Fruit fly (Drosophila melanogaster): ENCODE data around the gene gammaSnap2.

gammaSnap2 gene

DNA sequence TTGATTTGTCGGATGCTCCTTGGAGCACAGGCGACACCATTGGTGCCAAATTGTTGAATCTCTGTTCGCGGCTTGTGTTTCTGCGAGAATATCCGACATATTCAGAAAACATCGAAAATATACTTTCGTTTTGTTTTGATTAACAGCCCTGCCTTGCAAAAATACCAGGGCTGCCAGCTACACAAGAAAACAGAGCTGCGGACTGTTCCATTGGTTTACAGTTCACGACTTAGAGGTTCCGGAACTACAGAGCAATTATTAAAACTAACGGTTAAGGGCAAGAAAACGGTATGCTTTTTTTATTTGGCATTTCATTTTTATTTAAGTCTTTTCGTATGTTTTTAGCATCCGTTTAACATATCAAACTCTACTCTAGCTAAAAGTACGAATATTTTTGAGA lies 40.0 kb upstream of the gammaSnap2 start, which contains the start of gene CG6254 (continued):
- no peak for TF ChIP-seq nau (GFP tag; optimal IDR thresholded peaks at IDR 0.05)
- no peak for TF ChIP-seq CG12236 (GFP tag; optimal IDR thresholded peaks at IDR 0.05)
- TF ChIP-seq fd96Cb (tag; optimal IDR thresholded peaks at IDR 0.05) = peak; percentile 22
- TF ChIP-seq E2f1 (GFP tag; IDR thresholded peaks at IDR 0.05) = no peak
- no peak for TF ChIP-seq peb (GFP tag; IDR thresholded peaks at IDR 0.05)
- peak; percentile 52 for TF ChIP-seq Antp (GFP tag; optimal IDR thresholded peaks at IDR 0.05)
- no peak for TF ChIP-seq CG10979 (tag; optimal IDR thresholded peaks at IDR 0.05)
- TF ChIP-seq odd (GFP tag; optimal IDR thresholded peaks at IDR 0.05) = no peak
- peak; percentile 71 for TF ChIP-seq Dbx (GFP tag; IDR thresholded peaks at IDR 0.05)
- TF ChIP-seq bsh (GFP tag; optimal IDR thresholded peaks at IDR 0.05) = peak in 1 of 2 experiments; percentile 22
- no peak for TF ChIP-seq CG2889 (GFP tag; IDR thresholded peaks at IDR 0.05)
- TF ChIP-seq CG17568 (GFP tag; optimal IDR thresholded peaks at IDR 0.05) = no peak
- no peak for TF ChIP-seq NC2α (GFP tag; optimal IDR thresholded peaks at IDR 0.05)
- no peak for TF ChIP-seq Poxn (GFP tag; IDR thresholded peaks at IDR 0.05)
- TF ChIP-seq ind (GFP tag; optimal IDR thresholded peaks at IDR 0.05) = peak; percentile 52
- TF ChIP-seq fru (optimal IDR thresholded peaks at IDR 0.05) = no peak
- no peak for TF ChIP-seq D19A (tag; optimal IDR thresholded peaks at IDR 0.05)
- no peak for TF ChIP-seq jumu (GFP tag; optimal IDR thresholded peaks at IDR 0.05)
- no peak for TF ChIP-seq sd (tag; optimal IDR thresholded peaks at IDR 0.05)
- no peak for TF ChIP-seq CG6854 (GFP tag; optimal IDR thresholded peaks at IDR 0.05)
- no peak for TF ChIP-seq insv (GFP tag; optimal IDR thresholded peaks at IDR 0.05)
- peak; percentile 48 for TF ChIP-seq CG12744 (GFP tag; optimal IDR thresholded peaks at IDR 0.05)
- no peak for TF ChIP-seq H15 (GFP tag; IDR thresholded peaks at IDR 0.05)
- TF ChIP-seq h (optimal IDR thresholded peaks at IDR 0.05) = no peak
- peak; percentile 54 for TF ChIP-seq CG12659 (GFP tag; optimal IDR thresholded peaks at IDR 0.05)
- peak; percentile 16 for TF ChIP-seq CG9876 (GFP tag; optimal IDR thresholded peaks at IDR 0.05)
- 0 out of 3 replicates have a peak, but pooled peaks have one; percentile 7 for TF ChIP-seq CG11695 (GFP tag; IDR thresholded peaks at IDR 0.05)
- TF ChIP-seq toy (GFP tag; IDR thresholded peaks at IDR 0.05) = no peak
- TF ChIP-seq NK7.1 (GFP tag; optimal IDR thresholded peaks at IDR 0.05) = peak; percentile 10
- no peak for TF ChIP-seq disco-r (GFP tag; optimal IDR thresholded peaks at IDR 0.05)
- TF ChIP-seq dysf (GFP tag; IDR thresholded peaks at IDR 0.05) = 0 out of 3 replicates have a peak, but pooled peaks have one; percentile 31
- TF ChIP-seq tio (GFP tag; optimal IDR thresholded peaks at IDR 0.05) = no peak
- no peak; the same call in 2 of the 3 replicates for TF ChIP-seq B-H1 (GFP tag; IDR thresholded peaks at IDR 0.05)
- peak; percentile 29 for TF ChIP-seq mirr (GFP tag; optimal IDR thresholded peaks at IDR 0.05)
- no peak for TF ChIP-seq ttk (GFP tag; IDR thresholded peaks at IDR 0.05)
- no peak; the same call in 1 of the 3 replicates for TF ChIP-seq HLH4C (GFP tag; IDR thresholded peaks at IDR 0.05; ENCODE audit: partially characterized antibody)
- no peak for TF ChIP-seq kni (GFP tag; optimal IDR thresholded peaks at IDR 0.05)
- TF ChIP-seq CG15073 (GFP tag; optimal IDR thresholded peaks at IDR 0.05) = no peak
- TF ChIP-seq Hand (GFP tag; optimal IDR thresholded peaks at IDR 0.05) = no peak
- 0 out of 2 replicates have a peak, but pooled peaks have one; percentile 18 for TF ChIP-seq sisA (GFP tag; IDR thresholded peaks at IDR 0.05)
- TF ChIP-seq CG12942 (GFP tag; optimal IDR thresholded peaks at IDR 0.05) = no peak
- TF ChIP-seq CG31388 (GFP tag; optimal IDR thresholded peaks at IDR 0.05) = no peak
- TF ChIP-seq CG7987 (GFP tag; optimal IDR thresholded peaks at IDR 0.05) = no peak
- TF ChIP-seq dpn (GFP tag; optimal IDR thresholded peaks at IDR 0.05) = peak in 1 of 2 experiments; percentile 47
- TF ChIP-seq az2 (GFP tag; optimal IDR thresholded peaks at IDR 0.05) = peak; percentile 45
- no peak for TF ChIP-seq usp (GFP tag; optimal IDR thresholded peaks at IDR 0.05)
- TF ChIP-seq CG11093 (GFP tag; IDR thresholded peaks at IDR 0.05) = no peak
- TF ChIP-seq CG7556 (GFP tag; optimal IDR thresholded peaks at IDR 0.05) = no peak
- TF ChIP-seq CG6791 (GFP tag; IDR thresholded peaks at IDR 0.05; ENCODE audit: partially characterized antibody) = peak; percentile 47; the same call in 1 of the 3 replicates
- 0 out of 2 replicates have a peak, but pooled peaks have one; percentile 15 for TF ChIP-seq bbx (GFP tag; IDR thresholded peaks at IDR 0.05; ENCODE audit: partially characterized antibody)
- peak; percentile 30 for TF ChIP-seq CG8944 (GFP tag; optimal IDR thresholded peaks at IDR 0.05)
- no peak for TF ChIP-seq bcd (GFP tag; optimal IDR thresholded peaks at IDR 0.05)

Data from whole organism, embryonic.